Worm (Caenorhabditis elegans) whole organism, L2 larva: Measurements from ENCODE around the gene T13A10.64.

Experiments used
- C34F6.9 ChIP-seq: fragments of 150-350 bp; optimal IDR thresholded peaks from 2 replicates; lab custom pipeline; 2014; ENCODE audit warnings: missing biosample characterization, missing genetic modification characterization
- ZK546.5 ChIP-seq: sonication (generic microtip); optimal IDR thresholded peaks from 2 replicates; lab custom pipeline; 2017; ENCODE audit warnings: missing biosample characterization, missing genetic modification characterization
- ama-1 ChIP-seq: fragments of 150-350 bp; optimal IDR thresholded peaks from 2 replicates; lab custom pipeline; 2018; ENCODE audit warnings: inconsistent platforms
- fos-1 ChIP-seq: fragments of 150-350 bp; optimal IDR thresholded peaks from 2 replicates; lab custom pipeline; 2014; ENCODE audit warnings: missing biosample characterization, missing genetic modification characterization
- lin-13 ChIP-seq: fragments of 150-350 bp; optimal IDR thresholded peaks from 2 replicates; lab custom pipeline; 2014; ENCODE audit warnings: missing biosample characterization, missing genetic modification reagents, missing genetic modification characterization
- lsy-2 ChIP-seq, 2 experiments: fragments of 150-350 bp in 1 of 2; sonication (generic microtip) in 1 of 2; optimal IDR thresholded peaks; 2 replicates each; lab custom pipeline; 2014 to 2017; ENCODE audit warnings: missing biosample characterization in 2 of 2, missing genetic modification characterization in 2 of 2
- mdl-1 ChIP-seq, 2 experiments: fragments of 150-350 bp in 1 of 2; sonication (generic microtip) in 1 of 2; optimal IDR thresholded peaks; 2 replicates each; lab custom pipeline; 2017; ENCODE audit warnings: missing biosample characterization in 2 of 2, missing genetic modification characterization in 2 of 2
- nhr-77 ChIP-seq: fragments of 150-350 bp; optimal IDR thresholded peaks from 2 replicates; lab custom pipeline; 2014; ENCODE audit warnings: missing biosample characterization, missing genetic modification characterization
- skn-1 ChIP-seq: sonication (generic microtip); optimal IDR thresholded peaks from 2 replicates; lab custom pipeline; 2017; ENCODE audit warnings: missing biosample characterization, missing genetic modification characterization
- snpc-4 ChIP-seq: fragments of 150-350 bp; optimal IDR thresholded peaks from 2 replicates; lab custom pipeline; 2014; ENCODE audit warnings: missing biosample characterization, missing genetic modification characterization
- unc-39 ChIP-seq: fragments of 150-350 bp; optimal IDR thresholded peaks from 2 replicates; lab custom pipeline; 2014; ENCODE audit warnings: missing biosample characterization, missing genetic modification characterization
- unc-55 ChIP-seq: fragments of 150-350 bp; sonication (generic microtip); optimal IDR thresholded peaks from 3 replicates; lab custom pipeline; 2014; ENCODE audit warnings: missing biosample characterization, missing genetic modification reagents, missing genetic modification characterization

DNA sequence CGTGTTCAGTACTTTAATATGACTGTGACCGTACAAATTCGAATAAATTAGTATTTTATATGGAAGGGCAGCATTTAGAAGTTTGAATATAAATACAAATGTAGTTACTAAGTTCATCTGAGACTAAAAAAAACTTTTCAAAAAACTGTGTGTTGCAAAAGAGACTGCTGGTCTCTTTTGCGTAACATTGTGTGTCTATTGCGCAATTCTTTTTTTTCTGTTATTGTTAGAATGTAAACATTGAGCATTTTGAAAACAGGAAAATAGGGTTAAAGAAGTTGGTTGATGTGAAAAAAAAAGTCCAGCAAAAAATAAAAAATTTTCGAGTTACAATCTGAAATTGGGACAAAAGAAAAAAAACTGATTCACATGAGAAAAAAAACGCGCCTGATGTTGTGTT is 45.4 kb upstream of the T13A10.64 start:
- TF ChIP-seq unc-55 (GFP tag; lab: Kevin White, UChicago), result no peak
- no peak for TF ChIP-seq skn-1 (tag; lab: Kevin White, UChicago)
- no peak for TF ChIP-seq snpc-4 (tag; lab: Kevin White, UChicago)
- no peak for TF ChIP-seq mdl-1 (tag; optimal IDR thresholded peaks at IDR 0.05; lab: Kevin White, UChicago)
- TF ChIP-seq C34F6.9, result no peak
- no peak for TF ChIP-seq ZK546.5 (tag; lab: Kevin White, UChicago)
- TF ChIP-seq lsy-2 (tag; optimal IDR thresholded peaks at IDR 0.05; lab: Kevin White, UChicago), result no peak
- TF ChIP-seq lin-13 (GFP tag; lab: Kevin White, UChicago), result no peak
- TF ChIP-seq unc-39 (tag; lab: Kevin White, UChicago), result no peak
- no peak for TF ChIP-seq fos-1 (tag; lab: Kevin White, UChicago)
- no peak for TF ChIP-seq nhr-77 (tag; lab: Kevin White, UChicago)
- no peak for TF ChIP-seq ama-1 (lab: Kevin White, UChicago)
